Worm (Caenorhabditis elegans): ENCODE results near the gene fbxa-165.

The fbxa-165 gene

DNA sequence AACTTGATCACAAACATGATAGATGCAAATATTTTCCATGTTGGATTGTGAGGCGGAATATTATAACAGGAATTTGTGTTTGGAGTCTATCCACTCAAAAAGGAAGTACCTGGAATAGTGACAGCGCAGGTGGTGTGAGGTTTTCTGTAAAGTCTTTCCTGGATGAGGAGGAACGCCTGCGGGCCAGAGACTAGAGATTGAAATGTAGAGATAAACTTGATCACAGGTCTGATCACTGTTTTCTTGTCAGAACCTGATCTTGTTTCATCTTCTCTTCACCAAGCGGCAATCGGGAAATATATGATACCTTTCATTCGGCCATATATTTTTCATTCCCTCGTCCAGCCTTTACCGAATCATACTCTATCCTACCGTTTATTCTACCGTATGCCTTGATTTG is 30.0 kb downstream of the fbxa-165 start, which contains the start of gene T07H3.8:
TSS of gene T07H3.8 (plus strand) at position 301 of the 400 bp plus-strand sequence.
- TF ChIP-seq tbx-9 (tag; optimal IDR thresholded peaks at IDR 0.05; ENCODE audit: borderline replicate concordance): no peak
- TF ChIP-seq ceh-79 (tag; optimal IDR thresholded peaks at IDR 0.05): no peak
- TF ChIP-seq F55B11.4 (tag; optimal IDR thresholded peaks at IDR 0.05; ENCODE audit: borderline replicate concordance, insufficient read depth): no peak
- TF ChIP-seq hlh-12 (tag; optimal IDR thresholded peaks at IDR 0.05): no peak
- no peak for TF ChIP-seq snpc-1.3 (tag; optimal IDR thresholded peaks at IDR 0.05; ENCODE audit: insufficient read depth)
- TF ChIP-seq dox-1 (GFP tag; IDR thresholded peaks at IDR 0.05): no peak
- no peak for TF ChIP-seq madf-3 (GFP tag; IDR thresholded peaks at IDR 0.05)
- no peak for TF ChIP-seq lin-54 (GFP tag; optimal IDR thresholded peaks at IDR 0.05)

DNA sequence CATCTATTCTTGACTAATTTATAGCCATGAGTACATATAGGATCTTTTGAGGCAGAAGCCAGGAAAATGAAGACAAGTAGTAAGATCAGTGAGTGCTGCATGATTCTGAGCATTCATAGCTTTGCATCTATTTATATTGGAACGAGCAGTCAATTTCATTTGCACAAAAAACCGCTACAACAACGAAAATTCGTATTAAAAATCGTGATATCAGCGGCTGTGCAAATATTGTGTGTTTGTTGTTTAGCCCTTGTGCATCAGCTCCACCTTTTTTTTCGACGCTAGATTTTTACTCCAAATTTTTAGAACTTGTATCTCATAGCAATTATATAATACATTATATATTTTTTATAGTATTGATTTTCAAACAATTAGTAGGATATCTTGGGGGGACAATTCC is 32.1 kb downstream of the fbxa-165 start, which contains the start of gene clec-21:
TSS of gene clec-21 (minus strand) at position 101 of the 400 bp plus-strand sequence.
- no peak for TF ChIP-seq chd-7 (tag; optimal IDR thresholded peaks at IDR 0.05)
- TF ChIP-seq F37B4.10 (GFP tag; IDR thresholded peaks at IDR 0.05): no peak
- no peak for TF ChIP-seq lsl-1 (GFP tag; optimal IDR thresholded peaks at IDR 0.05)
- TF ChIP-seq madf-8 (GFP tag; conservative IDR thresholded peaks at IDR 0.05): no peak
- no peak for TF ChIP-seq K12H6.12 (tag; optimal IDR thresholded peaks at IDR 0.05)
- TF ChIP-seq ztf-22 (GFP tag; optimal IDR thresholded peaks at IDR 0.05): no peak
- no peak for TF ChIP-seq hmg-1.2 (GFP tag; IDR thresholded peaks at IDR 0.05)
- no peak for TF ChIP-seq T26A5.8 (tag; optimal IDR thresholded peaks at IDR 0.05)

DNA sequence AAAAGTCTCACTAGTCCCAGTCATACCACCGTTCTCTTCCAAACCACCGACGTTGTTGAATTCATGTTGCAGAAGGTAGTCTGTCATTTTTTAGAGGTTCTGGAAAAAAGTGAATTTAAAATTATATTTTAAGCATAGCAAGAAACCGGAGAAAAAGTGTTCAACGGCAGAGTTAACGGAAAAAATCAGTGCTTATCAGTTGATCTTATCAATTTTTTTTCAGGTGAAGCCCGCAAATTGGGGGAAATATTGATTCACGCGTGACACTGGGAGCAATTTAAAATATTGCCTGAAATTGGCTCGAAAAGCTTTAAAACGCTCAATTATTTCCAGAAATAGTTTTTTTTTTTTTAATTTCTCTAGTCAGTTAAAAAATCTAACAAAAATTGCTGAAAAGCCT is 36.4 kb downstream of the fbxa-165 start, which contains the start of gene math-38:
TSS of gene math-38 (minus strand) at position 101 of the 400 bp plus-strand sequence.
- TF ChIP-seq let-607 (tag; optimal IDR thresholded peaks at IDR 0.05): no peak
- TF ChIP-seq nhr-80 (tag; optimal IDR thresholded peaks at IDR 0.05): peak; percentile 22

DNA sequence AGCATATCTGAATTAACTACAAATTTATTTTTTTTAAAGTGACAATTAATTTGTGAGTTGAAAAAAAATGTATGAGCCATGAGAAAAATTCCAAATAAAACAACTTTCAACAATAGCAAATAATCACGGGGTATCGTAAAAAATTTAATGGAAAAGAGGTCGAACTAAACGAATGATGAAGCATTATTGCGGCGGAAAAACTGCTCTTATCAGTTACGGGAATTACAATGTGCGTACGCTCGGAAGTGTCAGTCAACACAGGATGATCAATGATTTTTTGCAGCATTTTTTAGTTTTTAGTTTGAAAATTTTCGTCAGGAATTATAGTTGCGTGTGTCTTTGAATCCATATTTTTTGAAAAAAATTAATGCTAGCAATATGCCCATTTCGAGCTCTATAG is 39.5 kb downstream of the fbxa-165 start:
- TF ChIP-seq dox-1 (GFP tag; IDR thresholded peaks at IDR 0.05) (peak; percentile 38; the same call in 1 of the 2 replicates), nhr-80 (tag; optimal IDR thresholded peaks at IDR 0.05) (peak; percentile 72), ceh-79 (tag; optimal IDR thresholded peaks at IDR 0.05) (no peak), egl-18 (GFP tag; IDR thresholded peaks at IDR 0.05) (no peak)

DNA sequence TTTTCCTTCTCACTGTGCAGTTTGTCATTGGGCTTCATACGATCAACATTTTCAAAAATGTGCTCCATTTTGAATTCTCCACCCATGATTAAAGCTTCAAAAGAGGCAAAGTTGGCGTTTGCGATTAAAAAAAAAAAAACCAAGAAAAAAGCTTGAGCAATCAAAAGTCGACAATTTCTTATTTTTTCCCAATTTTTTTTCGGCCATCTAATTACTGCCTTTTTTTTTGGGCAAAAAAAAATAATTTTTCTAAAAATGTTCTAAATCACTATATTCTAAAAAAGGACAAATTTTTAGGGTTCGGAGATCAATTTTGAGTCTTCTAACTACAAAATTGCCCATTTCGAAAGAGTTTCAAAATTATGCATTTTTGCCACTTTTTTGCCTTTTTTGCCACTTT is 40.3 kb downstream of the fbxa-165 start, which contains the start of gene K05F6.10:
TSS of gene K05F6.10 (minus strand) at position 101 of the 400 bp plus-strand sequence.
- TF ChIP-seq die-1 (tag; optimal IDR thresholded peaks at IDR 0.05): no peak
- no peak for TF ChIP-seq snpc-3.4 (tag; optimal IDR thresholded peaks at IDR 0.05)
- TF ChIP-seq mcd-1 (GFP tag; IDR thresholded peaks at IDR 0.05): no peak
- no peak for TF ChIP-seq B0019.2 (GFP tag; conservative IDR thresholded peaks at IDR 0.05)
- no peak for TF ChIP-seq akir-1 (GFP tag; optimal IDR thresholded peaks at IDR 0.05)
- no peak for TF ChIP-seq fkh-3 (tag; optimal IDR thresholded peaks at IDR 0.05)
- TF ChIP-seq gei-17 (GFP tag; optimal IDR thresholded peaks at IDR 0.05): no peak

DNA sequence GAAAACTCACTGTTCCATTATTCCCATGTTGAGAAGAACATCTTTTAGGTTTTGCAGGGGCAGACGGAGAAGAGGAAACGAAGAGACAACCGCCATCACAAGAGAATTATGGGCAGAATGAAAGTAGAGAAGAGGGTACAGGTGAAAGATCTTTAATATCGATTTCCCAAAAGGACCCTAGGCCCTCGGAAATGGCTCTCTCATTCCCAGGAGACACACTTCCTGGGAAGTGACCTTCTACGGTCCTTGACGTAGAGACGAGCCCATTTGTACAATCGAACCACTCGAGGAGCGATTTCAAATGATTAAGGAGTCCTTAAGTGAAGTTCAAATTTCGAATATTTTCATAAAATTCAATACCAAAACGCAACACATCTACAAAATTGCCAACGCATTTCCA is 45.2 kb downstream of the fbxa-165 start, which contains the start of gene fbxb-46:
TSS of gene fbxb-46 (minus strand) at position 101 of the 400 bp plus-strand sequence.
- no peak for TF ChIP-seq madf-8 (GFP tag; conservative IDR thresholded peaks at IDR 0.05)
- TF ChIP-seq F23B12.7 (tag; optimal IDR thresholded peaks at IDR 0.05; ENCODE audit: insufficient read depth): no peak
- TF ChIP-seq nhr-179 (tag; optimal IDR thresholded peaks at IDR 0.05): no peak
- TF ChIP-seq cebp-1 (GFP tag; IDR thresholded peaks at IDR 0.05): no peak
- TF ChIP-seq cebp-1 (tag; optimal IDR thresholded peaks at IDR 0.05): no peak
- TF ChIP-seq nhr-80 (tag; optimal IDR thresholded peaks at IDR 0.05): no peak

Data from whole organism, young adult.